Fruit fly (Drosophila melanogaster) whole organism, adult: ENCODE data around the gene CG6154.
A peak's percentile ranks its signal among the peaks of the same experiment; 100 is the strongest.

Experiments used
- CG11617 ChIP-seq: fragments of 200-800 bp; sonication (Bioruptor generic); optimal IDR thresholded peaks from 2 replicates; lab custom pipeline; 2017; ENCODE audit warnings: mild to moderate bottlenecking, missing biosample characterization, missing genetic modification reagents, missing genetic modification characterization
- CG12768 ChIP-seq: fragments of 200-800 bp; sonication (Bioruptor generic); optimal IDR thresholded peaks from 2 replicates; lab custom pipeline; 2017; ENCODE audit warnings: missing biosample characterization, missing genetic modification characterization, mild to moderate bottlenecking, moderate library complexity, missing genetic modification reagents
- CG14711 ChIP-seq: fragments of 200-800 bp; sonication (Bioruptor generic); optimal IDR thresholded peaks from 2 replicates; lab custom pipeline; 2018; ENCODE audit warnings: missing biosample characterization, mild to moderate bottlenecking, missing genetic modification characterization, moderate library complexity
- CG1620 ChIP-seq: fragments of 200-800 bp; sonication (Bioruptor generic); optimal IDR thresholded peaks from 2 replicates; lab custom pipeline; 2016; ENCODE audit warnings: missing biosample characterization, missing genetic modification characterization
- CG33017 ChIP-seq: fragments of 200-800 bp; sonication (Bioruptor generic); optimal IDR thresholded peaks from 2 replicates; lab custom pipeline; 2018; ENCODE audit warnings: missing biosample characterization, mild to moderate bottlenecking, missing genetic modification characterization, moderate library complexity
- CG5204 ChIP-seq: fragments of 200-800 bp; sonication (Bioruptor generic); optimal IDR thresholded peaks from 2 replicates; lab custom pipeline; 2016; ENCODE audit warnings: missing biosample characterization, missing genetic modification characterization
- CG7045 ChIP-seq: fragments of 200-800 bp; sonication (Bioruptor generic); optimal IDR thresholded peaks from 2 replicates; lab custom pipeline; 2017; ENCODE audit warnings: missing biosample characterization, mild to moderate bottlenecking, missing genetic modification characterization
- CG7101 ChIP-seq: fragments of 200-800 bp; sonication (Bioruptor generic); optimal IDR thresholded peaks from 2 replicates; lab custom pipeline; 2018; ENCODE audit warnings: missing biosample characterization, mild to moderate bottlenecking, missing genetic modification characterization, moderate library complexity
- Clk ChIP-seq: fragments of 200-800 bp; sonication (Bioruptor generic); optimal IDR thresholded peaks from 2 replicates; lab custom pipeline; 2017; ENCODE audit warnings: missing biosample characterization, missing genetic modification characterization
- Crg-1 ChIP-seq: fragments of 200-800 bp; sonication (Bioruptor generic); optimal IDR thresholded peaks from 2 replicates; lab custom pipeline; 2016; ENCODE audit warnings: missing biosample characterization, missing genetic modification characterization
- Hr96 ChIP-seq: fragments of 200-800 bp; sonication (Bioruptor generic); optimal IDR thresholded peaks from 2 replicates; lab custom pipeline; 2016; ENCODE audit warnings: missing biosample characterization, missing genetic modification characterization
- Mnt ChIP-seq: fragments of 200-800 bp; sonication (Bioruptor generic); optimal IDR thresholded peaks from 2 replicates; lab custom pipeline; 2016; ENCODE audit warnings: missing biosample characterization, mild to moderate bottlenecking, missing genetic modification characterization
- bab1 ChIP-seq: fragments of 200-800 bp; sonication (Bioruptor generic); optimal IDR thresholded peaks from 3 replicates; lab custom pipeline; 2019; ENCODE audit warnings: missing biosample characterization, mild to moderate bottlenecking, missing genetic modification characterization, moderate library complexity
- cic ChIP-seq: fragments of 200-800 bp; sonication (Bioruptor generic); optimal IDR thresholded peaks from 2 replicates; lab custom pipeline; 2017; ENCODE audit warnings: missing biosample characterization, mild to moderate bottlenecking, missing genetic modification characterization, moderate library complexity
- cnc ChIP-seq, 2 experiments: fragments of >200 bp; optimal IDR thresholded peaks; 2 replicates each; lab custom pipeline; 2017
- kay ChIP-seq: fragments of 200-800 bp; sonication (Bioruptor generic); peaks from one replicate; lab custom pipeline; 2016; ENCODE audit warnings: missing biosample characterization, missing genetic modification characterization, borderline replicate concordance
- ovo ChIP-seq: fragments of 200-800 bp; sonication (Bioruptor generic); optimal IDR thresholded peaks from 2 replicates; lab custom pipeline; 2016; ENCODE audit warnings: missing biosample characterization, missing genetic modification characterization
- pad ChIP-seq: fragments of 200-800 bp; sonication (Bioruptor generic); optimal IDR thresholded peaks from 3 replicates; lab custom pipeline; 2017; ENCODE audit warnings: missing biosample characterization, missing genetic modification characterization, mild to moderate bottlenecking, moderate library complexity, missing genetic modification reagents
- tj ChIP-seq: fragments of 200-800 bp; sonication (Bioruptor generic); optimal IDR thresholded peaks from 3 replicates; lab custom pipeline; 2017; ENCODE audit warnings: missing biosample characterization, mild to moderate bottlenecking, missing genetic modification characterization, moderate library complexity
- toe ChIP-seq: fragments of 200-800 bp; sonication (Bioruptor generic); optimal IDR thresholded peaks from 2 replicates; lab custom pipeline; 2016; ENCODE audit warnings: missing biosample characterization, missing genetic modification characterization

Gene CG6154

DNA sequence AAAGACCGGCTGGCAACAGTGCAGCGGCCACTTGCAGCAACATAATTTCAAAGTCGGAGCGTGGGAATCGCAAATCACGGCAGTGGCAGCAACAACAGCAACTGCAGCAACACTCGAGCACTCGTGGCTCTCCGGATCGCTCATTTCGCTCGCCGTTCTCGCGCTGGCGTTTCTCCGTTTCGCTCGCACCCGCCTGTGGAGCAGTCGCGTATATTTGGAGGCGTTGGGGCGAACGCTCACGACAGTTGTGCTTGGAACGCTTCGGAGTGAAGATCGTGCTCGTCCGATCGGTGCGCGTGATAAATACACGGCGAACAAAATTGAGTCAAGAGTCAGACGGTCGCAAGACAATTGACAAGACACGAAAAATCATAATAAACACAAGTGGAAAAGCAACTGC is 32.4 kb upstream of the CG6154 start, which contains the start of gene CG12290:
Gene CG12290, plus strand, starts transcription at position 233 of the 400 bp plus-strand sequence.
- no peak for TF ChIP-seq CG5204 (GFP tag; lab: Kevin White, UChicago)
- peak; percentile 8 for TF ChIP-seq CG12768
- peak; percentile 59 for TF ChIP-seq Mnt (GFP tag; lab: Kevin White, UChicago)
- peak; percentile 13 for TF ChIP-seq CG33017
- TF ChIP-seq Hr96 (GFP tag; lab: Kevin White, UChicago): no peak
- no peak for TF ChIP-seq cnc (optimal IDR thresholded peaks at IDR 0.05; lab: Kevin White, UChicago)
- no peak for TF ChIP-seq pad (GFP tag; lab: Kevin White, UChicago)
- peak; percentile 46 for TF ChIP-seq Clk (GFP tag; lab: Kevin White, UChicago)
- peak; percentile 43 for TF ChIP-seq bab1
- no peak for TF ChIP-seq ovo (GFP tag; lab: Kevin White, UChicago)
- TF ChIP-seq CG7101: peak; percentile 16
- peak; percentile 34 for TF ChIP-seq CG14711 (tag; lab: Kevin White, UChicago)
- TF ChIP-seq kay (GFP tag; lab: Kevin White, UChicago): no peak
- peak; percentile 17 for TF ChIP-seq CG1620 (GFP tag; lab: Kevin White, UChicago)
- TF ChIP-seq Crg-1 (GFP tag; lab: Kevin White, UChicago): peak; percentile 29
- TF ChIP-seq cic (GFP tag; lab: Kevin White, UChicago): peak; percentile 27
- peak; percentile 15 for TF ChIP-seq CG11617
- peak; percentile 13 for TF ChIP-seq tj
- TF ChIP-seq toe (GFP tag; lab: Kevin White, UChicago): no peak
- peak; percentile 20 for TF ChIP-seq CG7045 (GFP tag; lab: Kevin White, UChicago)

DNA sequence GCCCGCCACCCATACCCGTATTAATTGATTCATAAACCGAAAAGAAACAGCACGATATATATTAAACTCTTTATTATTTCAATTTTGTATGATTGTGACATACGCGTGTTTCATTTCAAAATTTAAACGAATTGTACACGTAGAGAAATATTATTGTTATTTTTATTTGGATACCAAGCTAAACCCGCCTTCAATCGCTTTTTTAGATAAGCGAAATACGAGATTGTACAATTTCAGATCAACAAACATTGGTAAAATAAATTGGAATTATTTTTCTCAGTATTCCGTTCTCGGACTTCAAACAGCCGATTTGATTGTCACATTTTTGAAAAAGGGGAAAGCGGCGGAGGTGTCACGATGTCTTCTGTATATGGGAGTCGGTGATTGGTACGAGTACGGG is 27.4 kb upstream of the CG6154 start:
- no peak for TF ChIP-seq CG12768
- TF ChIP-seq cic (GFP tag; lab: Kevin White, UChicago): no peak
- TF ChIP-seq CG5204 (GFP tag; lab: Kevin White, UChicago): no peak
- no peak for TF ChIP-seq CG11617
- no peak for TF ChIP-seq CG14711 (tag; lab: Kevin White, UChicago)
- no peak for TF ChIP-seq Crg-1 (GFP tag; lab: Kevin White, UChicago)
- TF ChIP-seq cnc (optimal IDR thresholded peaks at IDR 0.05; lab: Kevin White, UChicago): no peak
- TF ChIP-seq CG33017: no peak
- no peak for TF ChIP-seq CG7101
- TF ChIP-seq CG1620 (GFP tag; lab: Kevin White, UChicago): no peak
- no peak for TF ChIP-seq Hr96 (GFP tag; lab: Kevin White, UChicago)
- no peak for TF ChIP-seq CG7045 (GFP tag; lab: Kevin White, UChicago)
- TF ChIP-seq bab1: no peak

- TF ChIP-seq Mnt (GFP tag; lab: Kevin White, UChicago) (no peak), CG11617 (no peak), pad (GFP tag; lab: Kevin White, UChicago) (no peak), CG5204 (GFP tag; lab: Kevin White, UChicago) (no peak), tj (no peak), CG7101 (no peak), Crg-1 (GFP tag; lab: Kevin White, UChicago) (no peak), bab1 (no peak), Hr96 (GFP tag; lab: Kevin White, UChicago) (no peak), CG7045 (GFP tag; lab: Kevin White, UChicago) (no peak), ovo (GFP tag; lab: Kevin White, UChicago) (no peak), kay (GFP tag; lab: Kevin White, UChicago) (no peak), CG12768 (no peak), Clk (GFP tag; lab: Kevin White, UChicago) (no peak), CG14711 (tag; lab: Kevin White, UChicago) (no peak), toe (GFP tag; lab: Kevin White, UChicago) (no peak), cnc (optimal IDR thresholded peaks at IDR 0.05; lab: Kevin White, UChicago) (no peak), cic (GFP tag; lab: Kevin White, UChicago) (no peak), CG1620 (GFP tag; lab: Kevin White, UChicago) (no peak), CG33017 (no peak)
These were observed 25.0 kb upstream of the CG6154 start for dm6 chr3R:26237496-26237895.

DNA sequence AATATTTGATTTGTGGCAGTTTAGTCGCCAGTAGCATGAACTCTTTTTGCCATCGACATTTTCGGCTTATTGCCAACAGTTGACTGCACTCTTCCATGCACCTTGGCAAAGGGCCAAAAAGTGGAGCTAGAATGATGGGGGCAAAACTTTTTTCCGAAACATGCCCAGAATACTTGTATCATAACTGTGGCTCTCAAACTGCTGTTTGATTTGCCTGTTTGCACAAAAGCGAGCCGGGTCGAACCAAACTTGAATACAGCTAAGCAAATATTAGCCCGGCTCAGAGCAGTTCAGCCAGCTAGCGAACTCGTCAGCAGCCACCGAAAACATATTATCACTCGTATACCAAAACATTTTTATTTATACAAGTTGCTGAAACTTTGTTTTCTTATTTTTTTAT is 23.5 kb upstream of the CG6154 start:
- TF ChIP-seq Hr96 (GFP tag; lab: Kevin White, UChicago): no peak
- TF ChIP-seq cic (GFP tag; lab: Kevin White, UChicago): no peak
- TF ChIP-seq pad (GFP tag; lab: Kevin White, UChicago): no peak

DNA sequence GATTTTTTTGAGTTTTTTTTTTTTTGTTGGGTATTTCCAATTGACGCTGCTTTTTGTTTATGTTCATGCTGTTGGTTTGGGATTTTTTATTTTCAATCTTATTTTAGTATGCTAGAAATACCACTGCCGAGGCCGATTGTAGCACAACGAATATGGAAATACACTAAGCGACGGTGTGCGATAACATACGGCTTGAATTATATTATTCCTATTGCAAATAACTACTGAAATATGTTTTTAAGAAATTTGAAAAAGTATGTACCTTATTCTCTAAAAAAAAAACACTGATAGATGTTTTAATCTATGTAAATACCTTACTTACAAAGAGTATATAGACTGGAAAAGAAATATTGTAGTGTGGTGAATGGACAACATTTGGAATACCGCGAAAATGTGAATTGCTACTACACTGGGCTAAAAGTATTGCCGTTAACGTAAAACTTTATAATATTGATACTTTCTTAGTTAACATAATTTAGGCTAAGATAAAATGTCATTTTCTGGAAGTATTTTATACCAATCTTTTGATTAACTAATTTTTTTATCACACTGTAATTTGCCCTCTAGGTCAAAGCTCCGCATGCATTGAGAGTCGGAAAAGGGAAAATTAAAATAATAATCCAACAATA is 19.9 kb upstream of the CG6154 start:
- no peak for TF ChIP-seq Clk (GFP tag; lab: Kevin White, UChicago)

dm6 chr3R:26247801-26248525 is 14.5 kb upstream of the CG6154 start:
- TF ChIP-seq cnc (optimal IDR thresholded peaks at IDR 0.05; lab: Kevin White, UChicago) (no peak), CG11617 (peak; percentile 34), kay (GFP tag; lab: Kevin White, UChicago) (no peak), CG14711 (tag; lab: Kevin White, UChicago) (peak; percentile 84), Hr96 (GFP tag; lab: Kevin White, UChicago) (no peak), cic (GFP tag; lab: Kevin White, UChicago) (no peak), CG7045 (GFP tag; lab: Kevin White, UChicago) (peak; percentile 78), CG12768 (peak; percentile 70), pad (GFP tag; lab: Kevin White, UChicago) (peak; percentile 49), toe (GFP tag; lab: Kevin White, UChicago) (no peak), CG33017 (peak; percentile 46), bab1 (peak; percentile 52), Mnt (GFP tag; lab: Kevin White, UChicago) (no peak), tj (peak; percentile 6), Crg-1 (GFP tag; lab: Kevin White, UChicago) (no peak), CG7101 (peak; percentile 77), ovo (GFP tag; lab: Kevin White, UChicago) (no peak), Clk (GFP tag; lab: Kevin White, UChicago) (no peak), CG1620 (GFP tag; lab: Kevin White, UChicago) (no peak), CG5204 (GFP tag; lab: Kevin White, UChicago) (peak; percentile 43)
